Worm (Caenorhabditis elegans): Measurements from ENCODE around the gene flp-18.

flp-18 gene

ce11 chrX:2978100-2978499, 40.3 kb downstream of the flp-18 start:
- peak; percentile 7 for TF ChIP-seq snpc-4 (tag; optimal IDR thresholded peaks at IDR 0.05)
- TF ChIP-seq ztf-1 (GFP tag; conservative IDR thresholded peaks at IDR 0.05), result no peak

- TF ChIP-seq lin-13 (GFP tag; optimal IDR thresholded peaks at IDR 0.05) (no peak), unc-55 (GFP tag; optimal IDR thresholded peaks at IDR 0.05) (no peak), elt-3 (tag; optimal IDR thresholded peaks at IDR 0.05) (no peak), C34F6.9 (tag; optimal IDR thresholded peaks at IDR 0.05) (no peak), nhr-77 (tag; optimal IDR thresholded peaks at IDR 0.05) (no peak), ceh-82 (tag; optimal IDR thresholded peaks at IDR 0.05) (no peak), zag-1 (tag; optimal IDR thresholded peaks at IDR 0.05) (no peak), crh-2 (tag; optimal IDR thresholded peaks at IDR 0.05) (no peak)
Measured at ce11 chrX:2976148-2976547, 42.2 kb downstream of the flp-18 start, which contains the start of gene aakg-3. TSS of gene aakg-3 (plus strand) at chrX:2976448.

ce11 chrX:2975421-2975820, 42.9 kb downstream of the flp-18 start:
- peak in 1 of 2 experiments; percentile 12 for TF ChIP-seq lsy-2 (tag; optimal IDR thresholded peaks at IDR 0.05)
- TF ChIP-seq skn-1 (tag; optimal IDR thresholded peaks at IDR 0.05), result no peak
- no peak for TF ChIP-seq ceh-82 (tag; optimal IDR thresholded peaks at IDR 0.05)
- TF ChIP-seq ZK546.5 (tag; optimal IDR thresholded peaks at IDR 0.05), result no peak
- TF ChIP-seq fos-1 (tag; optimal IDR thresholded peaks at IDR 0.05), result no peak
- TF ChIP-seq zag-1 (tag; optimal IDR thresholded peaks at IDR 0.05), result no peak
- TF ChIP-seq ztf-4 (tag; optimal IDR thresholded peaks at IDR 0.05), result peak; percentile 8
- peak; percentile 49 for TF ChIP-seq nhr-129 (tag; optimal IDR thresholded peaks at IDR 0.05)
- TF ChIP-seq ztf-1 (GFP tag; conservative IDR thresholded peaks at IDR 0.05), result no peak
- peak; percentile 77 for TF ChIP-seq mab-5 (tag; optimal IDR thresholded peaks at IDR 0.05)
- no peak for TF ChIP-seq nhr-12 (tag; optimal IDR thresholded peaks at IDR 0.05)
- peak; percentile 37 for TF ChIP-seq sma-9 (GFP tag; optimal IDR thresholded peaks at IDR 0.05)
- no peak for TF ChIP-seq sma-9 (tag; optimal IDR thresholded peaks at IDR 0.05)

- TF ChIP-seq ztf-4 (tag; optimal IDR thresholded peaks at IDR 0.05), result peak; percentile 31
- no peak for TF ChIP-seq nhr-77 (tag; optimal IDR thresholded peaks at IDR 0.05)
- TF ChIP-seq crh-2 (tag; optimal IDR thresholded peaks at IDR 0.05), result peak; percentile 62
- no peak for TF ChIP-seq lin-11 (tag; optimal IDR thresholded peaks at IDR 0.05)
- no peak for TF ChIP-seq nhr-12 (tag; optimal IDR thresholded peaks at IDR 0.05)
- no peak for TF ChIP-seq unc-62 (GFP tag; optimal IDR thresholded peaks at IDR 0.05)
- no peak for TF ChIP-seq lin-39 (tag; optimal IDR thresholded peaks at IDR 0.05)
- TF ChIP-seq sma-3 (GFP tag; optimal IDR thresholded peaks at IDR 0.05), result peak; percentile 44
- no peak for TF ChIP-seq nhr-11 (tag; optimal IDR thresholded peaks at IDR 0.05)
- peak; percentile 33 for TF ChIP-seq C34F6.9 (tag; optimal IDR thresholded peaks at IDR 0.05)
- no peak for TF ChIP-seq sem-4 (tag; optimal IDR thresholded peaks at IDR 0.05)
- no peak for TF ChIP-seq elt-1 (tag; optimal IDR thresholded peaks at IDR 0.05)
- peak; percentile 18 for TF ChIP-seq sma-9 (GFP tag; optimal IDR thresholded peaks at IDR 0.05)
- no peak for TF ChIP-seq sma-9 (tag; optimal IDR thresholded peaks at IDR 0.05)
- peak; percentile 68 for TF ChIP-seq nhr-129 (tag; optimal IDR thresholded peaks at IDR 0.05)
- no peak for TF ChIP-seq egl-27 (tag; optimal IDR thresholded peaks at IDR 0.05)
- TF ChIP-seq ztf-1 (GFP tag; conservative IDR thresholded peaks at IDR 0.05), result no peak
- no peak for TF ChIP-seq R02D3.7 (tag; optimal IDR thresholded peaks at IDR 0.05)
- TF ChIP-seq skn-1 (tag; optimal IDR thresholded peaks at IDR 0.05), result no peak
- TF ChIP-seq blmp-1 (tag; optimal IDR thresholded peaks at IDR 0.05; ENCODE audit: insufficient read depth), result peak; percentile 55
- no peak for TF ChIP-seq ceh-82 (tag; optimal IDR thresholded peaks at IDR 0.05)
- peak in 1 of 2 experiments; percentile 14 for TF ChIP-seq lsy-2 (tag; optimal IDR thresholded peaks at IDR 0.05)
- TF ChIP-seq snpc-4 (tag; optimal IDR thresholded peaks at IDR 0.05), result no peak
- TF ChIP-seq ztf-11 (tag; optimal IDR thresholded peaks at IDR 0.05), result no peak
- no peak for TF ChIP-seq mbf-1 (tag; optimal IDR thresholded peaks at IDR 0.05)
- TF ChIP-seq nhr-25 (tag; optimal IDR thresholded peaks at IDR 0.05), result peak; percentile 18
- TF ChIP-seq F13H6.1 (tag; optimal IDR thresholded peaks at IDR 0.05), result peak; percentile 11
- TF ChIP-seq fos-1 (tag; optimal IDR thresholded peaks at IDR 0.05), result peak; percentile 48
- TF ChIP-seq gmeb-1 (tag; optimal IDR thresholded peaks at IDR 0.05), result no peak
- TF ChIP-seq lin-13 (GFP tag; optimal IDR thresholded peaks at IDR 0.05), result no peak
- no peak for TF ChIP-seq peb-1 (tag; optimal IDR thresholded peaks at IDR 0.05)
- no peak for TF ChIP-seq mdl-1 (tag; optimal IDR thresholded peaks at IDR 0.05)
Measured at ce11 chrX:2972272-2973042, 45.9 kb downstream of the flp-18 start.

Data from whole organism, L2 larva.